Fruit fly (Drosophila melanogaster) whole organism: ENCODE data around the gene mas.

ENCODE experiments used
- CG8478 ChIP-seq: fragments of >200 bp; optimal IDR thresholded peaks from 2 replicates; lab custom pipeline; 2018; ENCODE audit warnings: inconsistent platforms
- Dll ChIP-seq: fragments of >200 bp; optimal IDR thresholded peaks from 2 replicates; lab custom pipeline; 2017
- EcR ChIP-seq, 2 experiments: fragments of >200 bp; optimal IDR thresholded peaks; 2 replicates each; lab custom pipeline; 2017; ENCODE audit warnings: missing biosample characterization in 2 of 2, missing genetic modification characterization in 2 of 2, missing genetic modification reagents in 2 of 2
- pan ChIP-seq: fragments of >200 bp; optimal IDR thresholded peaks from 2 replicates; lab custom pipeline; 2017
- psq ChIP-seq: fragments of >200 bp; optimal IDR thresholded peaks from 2 replicates; lab custom pipeline; 2017
- usp ChIP-seq: fragments of >200 bp; optimal IDR thresholded peaks from 2 replicates; lab custom pipeline; 2017; ENCODE audit warnings: missing biosample characterization, missing genetic modification characterization, mixed read lengths

- TF ChIP-seq psq (no peak), pan (lab: Kevin White, UChicago) (no peak), Dll (lab: Kevin White, UChicago) (no peak), CG8478 (lab: Kevin White, UChicago) (no peak), usp (GFP tag; lab: Kevin White, UChicago) (no peak), EcR (GFP tag; optimal IDR thresholded peaks at IDR 0.05; lab: Kevin White, UChicago) (no peak)
Measured at dm6 chr3L:4157852-4158251, 9.4 kb downstream of the mas start.
